Fruit fly (Drosophila melanogaster) whole organism, embryonic: ENCODE data around the gene CG11672.

ENCODE experiments used
- CG11504 ChIP-seq: fragments of 200-800 bp; sonication (Bioruptor generic); optimal IDR thresholded peaks from 3 replicates; lab custom pipeline; 2019; ENCODE audit warnings: missing biosample characterization, mild to moderate bottlenecking, missing genetic modification characterization, moderate library complexity
- CG12071 ChIP-seq: fragments of 200-800 bp; sonication (Bioruptor generic); optimal IDR thresholded peaks from 3 replicates; lab custom pipeline; 2018; ENCODE audit warnings: missing biosample characterization, mild to moderate bottlenecking, missing genetic modification characterization
- CG12155 ChIP-seq: fragments of 200-800 bp; sonication (Bioruptor generic); optimal IDR thresholded peaks from 3 replicates; lab custom pipeline; 2016; ENCODE audit warnings: missing biosample characterization, missing genetic modification characterization
- CG12659 ChIP-seq: fragments of 200-800 bp; sonication (Bioruptor generic); optimal IDR thresholded peaks from 3 replicates; lab custom pipeline; 2017; ENCODE audit warnings: mild to moderate bottlenecking, missing biosample characterization, missing genetic modification reagents, missing genetic modification characterization
- CG13287 ChIP-seq: fragments of 200-800 bp; sonication (Bioruptor generic); IDR thresholded peaks from 2 replicates; pipeline ENCODE4 v1.3.6; 2022; ENCODE audit warnings: missing biosample characterization, missing genetic modification characterization; ENCODE audit not compliant: partially characterized antibody
- CG13296 ChIP-seq: fragments of 200-800 bp; sonication (Bioruptor generic); optimal IDR thresholded peaks from 3 replicates; lab custom pipeline; 2018; ENCODE audit warnings: missing biosample characterization, mild to moderate bottlenecking, missing genetic modification characterization
- CG13894 ChIP-seq: fragments of 200-800 bp; sonication (Bioruptor generic); optimal IDR thresholded peaks from 3 replicates; lab custom pipeline; 2018; ENCODE audit warnings: missing biosample characterization, mild to moderate bottlenecking, missing genetic modification characterization, moderate library complexity
- CG14014 ChIP-seq: fragments of 200-800 bp; sonication (Bioruptor generic); IDR thresholded peaks from 2 replicates; pipeline ENCODE4 v1.3.6; 2022; ENCODE audit warnings: missing biosample characterization, missing genetic modification characterization
- CG14441 ChIP-seq: fragments of 200-800 bp; sonication (Bioruptor generic); IDR thresholded peaks from 2 replicates; pipeline ENCODE4 v1.3.6; 2022; ENCODE audit warnings: missing biosample characterization, missing genetic modification characterization
- CG15696 ChIP-seq: fragments of 200-800 bp; sonication (Bioruptor generic); optimal IDR thresholded peaks from 2 replicates; lab custom pipeline; 2019; ENCODE audit warnings: missing biosample characterization, mild to moderate bottlenecking, missing genetic modification characterization, moderate library complexity
- CG16863 ChIP-seq: fragments of 200-800 bp; sonication (Bioruptor generic); optimal IDR thresholded peaks from 3 replicates; lab custom pipeline; 2016; ENCODE audit warnings: missing biosample characterization, missing genetic modification characterization
- CG31224 ChIP-seq: fragments of 200-800 bp; sonication (Bioruptor generic); IDR thresholded peaks from 2 replicates; pipeline ENCODE4 v1.3.6; 2022; ENCODE audit warnings: missing biosample characterization, missing genetic modification characterization
- CG31365 ChIP-seq: fragments of 200-800 bp; sonication (Bioruptor generic); optimal IDR thresholded peaks from 2 replicates; lab custom pipeline; 2018; ENCODE audit warnings: missing biosample characterization, mild to moderate bottlenecking, missing genetic modification characterization
- CG31441 ChIP-seq: fragments of 200-800 bp; sonication (Bioruptor generic); IDR thresholded peaks from 2 replicates; pipeline ENCODE4 v1.3.6; 2022; ENCODE audit warnings: missing biosample characterization, missing genetic modification characterization
- CG34376 ChIP-seq: fragments of 200-800 bp; sonication (Bioruptor generic); optimal IDR thresholded peaks from 2 replicates; lab custom pipeline; 2018; ENCODE audit warnings: missing biosample characterization, mild to moderate bottlenecking, missing genetic modification characterization
- CG3838 ChIP-seq: fragments of 200-800 bp; sonication (Bioruptor generic); optimal IDR thresholded peaks from 3 replicates; lab custom pipeline; 2016; ENCODE audit warnings: missing biosample characterization, missing genetic modification characterization
- CG5953 ChIP-seq: fragments of 200-800 bp; sonication (Bioruptor generic); IDR thresholded peaks from 2 replicates; pipeline ENCODE4 v1.3.6; 2022; ENCODE audit warnings: missing biosample characterization, missing genetic modification characterization
- CG8359 ChIP-seq: fragments of 200-800 bp; sonication (Bioruptor generic); optimal IDR thresholded peaks from 2 replicates; lab custom pipeline; 2017; ENCODE audit warnings: missing biosample characterization, mild to moderate bottlenecking, missing genetic modification characterization, borderline replicate concordance
- CG8765 ChIP-seq: fragments of 200-800 bp; sonication (Bioruptor generic); IDR thresholded peaks from 2 replicates; pipeline ENCODE4 v1.3.6; 2022; ENCODE audit warnings: missing biosample characterization, missing genetic modification characterization
- CG9437 ChIP-seq: fragments of 200-800 bp; sonication (Bioruptor generic); optimal IDR thresholded peaks from 2 replicates; lab custom pipeline; 2018; ENCODE audit warnings: missing biosample characterization, mild to moderate bottlenecking, missing genetic modification characterization
- Deaf1 ChIP-seq: fragments of 200-800 bp; optimal IDR thresholded peaks from 3 replicates; lab custom pipeline; 2019; ENCODE audit warnings: missing biosample characterization, mild to moderate bottlenecking, missing genetic modification characterization, moderate library complexity
- Dll ChIP-seq: fragments of 200-800 bp; sonication (Bioruptor generic); IDR thresholded peaks from 4 replicates; pipeline ENCODE4 v1.3.6; 2022; ENCODE audit warnings: missing biosample characterization, missing genetic modification characterization; ENCODE audit not compliant: partially characterized antibody
- Dp ChIP-seq: fragments of 200-800 bp; sonication (Bioruptor generic); optimal IDR thresholded peaks from 2 replicates; lab custom pipeline; 2018; ENCODE audit warnings: missing biosample characterization, mild to moderate bottlenecking, missing genetic modification characterization, moderate library complexity
- HLHmδ ChIP-seq: fragments of 200-800 bp; sonication (Bioruptor generic); optimal IDR thresholded peaks from 2 replicates; lab custom pipeline; 2018; ENCODE audit warnings: missing biosample characterization, mild to moderate bottlenecking, missing genetic modification characterization, moderate library complexity
- Hr51 ChIP-seq, 2 experiments: fragments of 200-800 bp; sonication (Bioruptor generic); optimal IDR thresholded peaks; 2 replicates in 1 of 2; 3 replicates in 1 of 2; lab custom pipeline; 2016 to 2018; ENCODE audit warnings: missing biosample characterization in 2 of 2, missing genetic modification characterization in 2 of 2, mild to moderate bottlenecking in 1 of 2, moderate library complexity in 1 of 2
- Mad ChIP-seq: fragments of 200-800 bp; sonication (Bioruptor generic); optimal IDR thresholded peaks from 2 replicates; lab custom pipeline; 2016; ENCODE audit warnings: missing biosample characterization, missing genetic modification characterization
- Scr ChIP-seq: fragments of 200-800 bp; sonication (Bioruptor generic); IDR thresholded peaks from 2 replicates; pipeline ENCODE4 v1.3.6; 2022; ENCODE audit warnings: missing biosample characterization, missing genetic modification characterization; ENCODE audit not compliant: partially characterized antibody
- Sry-δ ChIP-seq: fragments of 200-800 bp; sonication (Bioruptor generic); optimal IDR thresholded peaks from 2 replicates; lab custom pipeline; 2016; ENCODE audit warnings: missing biosample characterization, missing genetic modification characterization
- Xrp1 ChIP-seq: fragments of 200-800 bp; sonication (Bioruptor generic); IDR thresholded peaks from 2 replicates; pipeline ENCODE4 v1.3.6; 2022; ENCODE audit warnings: missing biosample characterization, missing genetic modification characterization
- bowl ChIP-seq: fragments of 200-800 bp; sonication (Bioruptor generic); IDR thresholded peaks from 2 replicates; pipeline ENCODE4 v1.3.6; 2022; ENCODE audit warnings: missing biosample characterization, missing genetic modification characterization
- chinmo ChIP-seq: fragments of 200-800 bp; sonication (Bioruptor generic); IDR thresholded peaks from 4 replicates; pipeline ENCODE4 v1.3.6; 2022; ENCODE audit warnings: missing biosample characterization, missing genetic modification characterization; ENCODE audit not compliant: partially characterized antibody
- danr ChIP-seq: fragments of 200-800 bp; sonication (Bioruptor generic); IDR thresholded peaks from 2 replicates; pipeline ENCODE4 v1.3.6; 2022; ENCODE audit warnings: missing biosample characterization, missing genetic modification characterization
- dmrt99B ChIP-seq: fragments of 200-800 bp; sonication (Bioruptor generic); optimal IDR thresholded peaks from 2 replicates; lab custom pipeline; 2018; ENCODE audit warnings: missing biosample characterization, mild to moderate bottlenecking, missing genetic modification characterization, moderate library complexity
- esg ChIP-seq: fragments of 200-800 bp; sonication (Bioruptor generic); conservative IDR thresholded peaks from 2 replicates; pipeline ENCODE4 v1.3.6; 2022; ENCODE audit warnings: missing biosample characterization, missing genetic modification characterization
- grn ChIP-seq: fragments of 200-800 bp; sonication (Bioruptor generic); optimal IDR thresholded peaks from 3 replicates; lab custom pipeline; 2017; ENCODE audit warnings: missing biosample characterization, missing genetic modification characterization
- ind ChIP-seq: fragments of 200-800 bp; sonication (Bioruptor generic); optimal IDR thresholded peaks from 3 replicates; lab custom pipeline; 2016; ENCODE audit warnings: missing biosample characterization, missing genetic modification characterization
- knrl ChIP-seq: fragments of 200-800 bp; sonication (Bioruptor generic); IDR thresholded peaks from 3 replicates; pipeline ENCODE4 v1.3.6; 2022; ENCODE audit warnings: missing biosample characterization, missing genetic modification characterization; ENCODE audit not compliant: partially characterized antibody
- oc ChIP-seq: fragments of 200-800 bp; sonication (Bioruptor generic); optimal IDR thresholded peaks from 2 replicates; lab custom pipeline; 2018; ENCODE audit warnings: missing biosample characterization, mild to moderate bottlenecking, missing genetic modification characterization, moderate library complexity
- row ChIP-seq: fragments of 200-800 bp; sonication (Bioruptor generic); IDR thresholded peaks from 3 replicates; pipeline ENCODE4 v1.3.6; 2022; ENCODE audit warnings: missing biosample characterization, missing genetic modification characterization
- run ChIP-seq: fragments of 200-800 bp; sonication (Bioruptor generic); optimal IDR thresholded peaks from 3 replicates; lab custom pipeline; 2018; ENCODE audit warnings: missing biosample characterization, mild to moderate bottlenecking, missing genetic modification characterization
- sim ChIP-seq: fragments of 200-800 bp; sonication (Bioruptor generic); IDR thresholded peaks from 2 replicates; pipeline ENCODE4 v1.3.6; 2022; ENCODE audit warnings: missing biosample characterization, missing genetic modification characterization
- tio ChIP-seq: fragments of 200-800 bp; sonication (Bioruptor generic); optimal IDR thresholded peaks from 2 replicates; lab custom pipeline; 2017; ENCODE audit warnings: missing biosample characterization, missing genetic modification characterization, inconsistent platforms
- vvl ChIP-seq: fragments of 200-800 bp; sonication (Bioruptor generic); IDR thresholded peaks from 2 replicates; pipeline ENCODE4 v1.3.6; 2022; ENCODE audit warnings: missing biosample characterization, missing genetic modification characterization

CG11672 gene

dm6 chr3R:8250166-8250733 lies 40.1 kb downstream of the CG11672 start, which contains the start of gene mtg (continued):
- TF ChIP-seq tio (GFP tag; lab: Kevin White, UChicago) (no peak), Sry-δ (GFP tag; lab: Kevin White, UChicago) (no peak), CG31224 (GFP tag; lab: Robert Waterston, UW) (no peak), Scr (no peak), CG34376 (GFP tag; lab: Kevin White, UChicago) (no peak), CG13296 (GFP tag; lab: Kevin White, UChicago) (no peak), CG9437 (GFP tag; lab: Kevin White, UChicago) (no peak), CG31441 (GFP tag; lab: Robert Waterston, UW) (no peak), CG8359 (GFP tag; lab: Kevin White, UChicago) (no peak), esg (GFP tag; lab: Robert Waterston, UW) (no peak), sim (GFP tag; lab: Robert Waterston, UW) (no peak), grn (GFP tag; lab: Kevin White, UChicago) (no peak), dmrt99B (tag; lab: Kevin White, UChicago) (no peak), bowl (GFP tag; lab: Robert Waterston, UW) (peak; percentile 17; the same call in 1 of the 2 replicates), CG8765 (GFP tag; lab: Robert Waterston, UW) (no peak), Dll (no peak), CG12155 (GFP tag; lab: Kevin White, UChicago) (no peak), CG12071 (no peak), CG31365 (tag; lab: Kevin White, UChicago) (no peak), run (no peak), Mad (no peak), CG15696 (tag; lab: Kevin White, UChicago) (no peak), CG14014 (GFP tag; lab: Robert Waterston, UW) (no peak), oc (tag; lab: Kevin White, UChicago) (no peak), CG13894 (tag; lab: Kevin White, UChicago) (no peak), HLHmδ (GFP tag; lab: Kevin White, UChicago) (no peak), chinmo (GFP tag; lab: Robert Waterston, UW) (0 out of 4 replicates have a peak, but pooled peaks have one; percentile 35), Hr51 (GFP tag; optimal IDR thresholded peaks at IDR 0.05; lab: Kevin White, UChicago) (no peak), CG12659 (GFP tag; lab: Kevin White, UChicago) (no peak), row (GFP tag; lab: Robert Waterston, UW) (no peak), vvl (GFP tag; lab: Robert Waterston, UW) (0 out of 2 replicates have a peak, but pooled peaks have one; percentile 10), CG16863 (GFP tag; lab: Kevin White, UChicago) (no peak), Dp (GFP tag; lab: Kevin White, UChicago) (no peak), Xrp1 (GFP tag; lab: Robert Waterston, UW) (no peak), CG13287 (GFP tag; lab: Robert Waterston, UW) (0 out of 2 replicates have a peak, but pooled peaks have one; percentile 11), CG11504 (peak; percentile 59), CG3838 (GFP tag; lab: Kevin White, UChicago) (no peak), knrl (GFP tag; lab: Robert Waterston, UW) (no peak), danr (GFP tag; lab: Robert Waterston, UW) (no peak), CG5953 (GFP tag; lab: Robert Waterston, UW) (no peak), CG14441 (GFP tag; lab: Robert Waterston, UW) (no peak), Deaf1 (tag; lab: Kevin White, UChicago) (peak; percentile 95), ind (no peak)
